Fruit fly (Drosophila melanogaster) whole organism, embryonic: ENCODE measurements around the gene Tmep.

Experiments
- B-H2 ChIP-seq: fragments of 200-800 bp; sonication (Bioruptor generic); optimal IDR thresholded peaks from 2 replicates; lab custom pipeline; 2018; ENCODE audit warnings: missing biosample characterization, mild to moderate bottlenecking, missing genetic modification characterization
- Bdp1 ChIP-seq: fragments of 200-800 bp; sonication (Bioruptor generic); optimal IDR thresholded peaks from 3 replicates; lab custom pipeline; 2016; ENCODE audit warnings: missing biosample characterization, missing genetic modification characterization
- CG10267 ChIP-seq: fragments of 200-800 bp; sonication (Bioruptor generic); optimal IDR thresholded peaks from 2 replicates; lab custom pipeline; 2018; ENCODE audit warnings: missing biosample characterization, mild to moderate bottlenecking, missing genetic modification characterization, moderate library complexity
- CG10366 ChIP-seq: fragments of 200-800 bp; sonication (Bioruptor generic); IDR thresholded peaks from 2 replicates; pipeline ENCODE4 v1.3.6; 2022; ENCODE audit warnings: missing biosample characterization, missing genetic modification characterization
- CG10462 ChIP-seq: fragments of 200-800 bp; sonication (Bioruptor generic); optimal IDR thresholded peaks from 2 replicates; lab custom pipeline; 2016; ENCODE audit warnings: missing biosample characterization, missing genetic modification characterization
- CG12104 ChIP-seq: fragments of 200-800 bp; sonication (Bioruptor generic); optimal IDR thresholded peaks from 3 replicates; lab custom pipeline; 2016; ENCODE audit warnings: missing biosample characterization, missing genetic modification characterization
- CG12219 ChIP-seq: fragments of 200-800 bp; sonication (Bioruptor generic); optimal IDR thresholded peaks from 3 replicates; lab custom pipeline; 2018; ENCODE audit warnings: missing biosample characterization, mild to moderate bottlenecking, missing genetic modification characterization
- CG13287 ChIP-seq: fragments of 200-800 bp; sonication (Bioruptor generic); IDR thresholded peaks from 2 replicates; pipeline ENCODE4 v1.3.6; 2022; ENCODE audit warnings: missing biosample characterization, missing genetic modification characterization; ENCODE audit not compliant: partially characterized antibody
- CG13894 ChIP-seq: fragments of 200-800 bp; sonication (Bioruptor generic); optimal IDR thresholded peaks from 3 replicates; lab custom pipeline; 2018; ENCODE audit warnings: missing biosample characterization, mild to moderate bottlenecking, missing genetic modification characterization, moderate library complexity
- CG17186 ChIP-seq: fragments of 200-800 bp; sonication (Bioruptor generic); optimal IDR thresholded peaks from 3 replicates; lab custom pipeline; 2017; ENCODE audit warnings: missing biosample characterization, missing genetic modification reagents, missing genetic modification characterization
- CG17359 ChIP-seq: fragments of 200-800 bp; sonication (Bioruptor generic); optimal IDR thresholded peaks from 3 replicates; lab custom pipeline; 2018; ENCODE audit warnings: missing biosample characterization, mild to moderate bottlenecking, missing genetic modification characterization, moderate library complexity
- CG17829 ChIP-seq: fragments of 200-800 bp; optimal IDR thresholded peaks from 2 replicates; lab custom pipeline; 2019; ENCODE audit warnings: missing biosample characterization, mild to moderate bottlenecking, missing genetic modification characterization, moderate library complexity
- CG2120 ChIP-seq: fragments of 200-800 bp; sonication (Bioruptor generic); optimal IDR thresholded peaks from 3 replicates; lab custom pipeline; 2016; ENCODE audit warnings: missing biosample characterization, missing genetic modification characterization
- CG4328 ChIP-seq: fragments of 200-800 bp; sonication (Bioruptor generic); optimal IDR thresholded peaks from 3 replicates; lab custom pipeline; 2017; ENCODE audit warnings: missing biosample characterization, missing genetic modification reagents, missing genetic modification characterization
- CG4820 ChIP-seq: fragments of 200-800 bp; sonication (Bioruptor generic); optimal IDR thresholded peaks from 3 replicates; lab custom pipeline; 2016; ENCODE audit warnings: missing biosample characterization, missing genetic modification characterization
- CG6689 ChIP-seq: fragments of 200-800 bp; sonication (Bioruptor generic); IDR thresholded peaks from 2 replicates; pipeline ENCODE4 v1.3.6; 2022; ENCODE audit warnings: missing biosample characterization, missing genetic modification characterization
- CG7987 ChIP-seq: fragments of 200-800 bp; sonication (Bioruptor generic); optimal IDR thresholded peaks from 2 replicates; lab custom pipeline; 2018; ENCODE audit warnings: missing biosample characterization, mild to moderate bottlenecking, missing genetic modification characterization, moderate library complexity
- CG8089 ChIP-seq: fragments of 200-800 bp; sonication (Bioruptor generic); optimal IDR thresholded peaks from 3 replicates; lab custom pipeline; 2016; ENCODE audit warnings: missing biosample characterization, missing genetic modification characterization
- D19B ChIP-seq: fragments of 200-800 bp; sonication (Bioruptor generic); optimal IDR thresholded peaks from 2 replicates; lab custom pipeline; 2017; ENCODE audit warnings: missing biosample characterization, mild to moderate bottlenecking, missing genetic modification characterization
- Dbx ChIP-seq: fragments of 200-800 bp; sonication (Bioruptor generic); IDR thresholded peaks from 3 replicates; pipeline ENCODE4 v1.3.6; 2022; ENCODE audit warnings: missing biosample characterization, missing genetic modification characterization
- E2f2 ChIP-seq: fragments of 200-800 bp; sonication (Bioruptor generic); IDR thresholded peaks from 2 replicates; pipeline ENCODE4 v1.3.6; 2022; ENCODE audit warnings: missing biosample characterization, missing genetic modification characterization
- Ets65A ChIP-seq: fragments of 200-800 bp; sonication (Bioruptor generic); peaks from one replicate; lab custom pipeline; 2016; ENCODE audit warnings: missing biosample characterization, missing genetic modification characterization
- HLH54F ChIP-seq: fragments of 200-800 bp; sonication (Bioruptor generic); optimal IDR thresholded peaks from 3 replicates; lab custom pipeline; 2016; ENCODE audit warnings: missing biosample characterization, missing genetic modification characterization
- Hand ChIP-seq: fragments of 200-800 bp; sonication (Bioruptor generic); optimal IDR thresholded peaks from 2 replicates; lab custom pipeline; 2017; ENCODE audit warnings: mild to moderate bottlenecking, missing biosample characterization, missing genetic modification reagents, missing genetic modification characterization
- Hr51 ChIP-seq, 2 experiments: fragments of 200-800 bp; sonication (Bioruptor generic); optimal IDR thresholded peaks; 2 replicates in 1 of 2; 3 replicates in 1 of 2; lab custom pipeline; 2016 to 2018; ENCODE audit warnings: missing biosample characterization in 2 of 2, missing genetic modification characterization in 2 of 2, mild to moderate bottlenecking in 1 of 2, moderate library complexity in 1 of 2
- Mrtf ChIP-seq: fragments of 200-800 bp; sonication (Bioruptor generic); IDR thresholded peaks from 3 replicates; pipeline ENCODE4 v1.3.6; 2022; ENCODE audit warnings: missing biosample characterization, missing genetic modification characterization
- NC2β ChIP-seq: fragments of 200-800 bp; sonication (Bioruptor generic); optimal IDR thresholded peaks from 2 replicates; lab custom pipeline; 2016; ENCODE audit warnings: missing biosample characterization, missing genetic modification characterization
- NFAT ChIP-seq: fragments of 200-800 bp; sonication (Bioruptor generic); IDR thresholded peaks from 2 replicates; pipeline ENCODE4 v1.3.6; 2022; ENCODE audit warnings: missing biosample characterization, missing genetic modification characterization
- Nf-YC ChIP-seq: fragments of 200-800 bp; optimal IDR thresholded peaks from 3 replicates; lab custom pipeline; 2019; ENCODE audit warnings: missing biosample characterization, mild to moderate bottlenecking, missing genetic modification characterization, moderate library complexity
- Opbp ChIP-seq: fragments of 200-800 bp; sonication (Bioruptor generic); IDR thresholded peaks from 3 replicates; pipeline ENCODE4 v1.3.6; 2022; ENCODE audit warnings: missing biosample characterization, missing genetic modification characterization; ENCODE audit not compliant: partially characterized antibody
- Pdp1 ChIP-seq, 2 experiments: fragments of 200-800 bp; sonication (Bioruptor generic); optimal IDR thresholded peaks; 3 replicates each; lab custom pipeline; 2016; ENCODE audit warnings: missing biosample characterization in 2 of 2, missing genetic modification characterization in 2 of 2, mild to moderate bottlenecking in 1 of 2, moderate library complexity in 1 of 2
- Sry-δ ChIP-seq: fragments of 200-800 bp; sonication (Bioruptor generic); optimal IDR thresholded peaks from 2 replicates; lab custom pipeline; 2016; ENCODE audit warnings: missing biosample characterization, missing genetic modification characterization
- amos ChIP-seq: fragments of 200-800 bp; sonication (Bioruptor generic); IDR thresholded peaks from 2 replicates; pipeline ENCODE4 v1.3.6; 2022; ENCODE audit warnings: missing biosample characterization, missing genetic modification characterization; ENCODE audit not compliant: partially characterized antibody
- ase ChIP-seq: fragments of 200-800 bp; sonication (Bioruptor generic); IDR thresholded peaks from 3 replicates; pipeline ENCODE4 v1.3.6; 2022; ENCODE audit warnings: missing biosample characterization, missing genetic modification characterization
- bsh ChIP-seq, 2 experiments: fragments of 200-800 bp; sonication (Bioruptor generic); optimal IDR thresholded peaks; 2 replicates each; lab custom pipeline; 2017 to 2018; ENCODE audit warnings: mild to moderate bottlenecking in 2 of 2, missing biosample characterization in 2 of 2, missing genetic modification characterization in 2 of 2, moderate library complexity in 1 of 2
- caup ChIP-seq: fragments of 200-800 bp; sonication (Bioruptor generic); optimal IDR thresholded peaks from 3 replicates; lab custom pipeline; 2017; ENCODE audit warnings: missing biosample characterization, mild to moderate bottlenecking, missing genetic modification characterization, moderate library complexity; ENCODE audit not compliant: severe bottlenecking
- chn ChIP-seq: fragments of 200-800 bp; sonication (Bioruptor generic); optimal IDR thresholded peaks from 2 replicates; lab custom pipeline; 2016; ENCODE audit warnings: missing biosample characterization, missing genetic modification characterization
- dati ChIP-seq: fragments of 200-800 bp; sonication (Bioruptor generic); IDR thresholded peaks from 2 replicates; pipeline ENCODE4 v1.3.6; 2022; ENCODE audit warnings: missing biosample characterization, missing genetic modification characterization
- disco-r ChIP-seq: fragments of 200-800 bp; sonication (Bioruptor generic); optimal IDR thresholded peaks from 2 replicates; lab custom pipeline; 2016; ENCODE audit warnings: missing biosample characterization, missing genetic modification characterization
- ems ChIP-seq: fragments of 200-800 bp; sonication (Bioruptor generic); optimal IDR thresholded peaks from 3 replicates; lab custom pipeline; 2016; ENCODE audit warnings: missing biosample characterization, missing genetic modification characterization
- esg ChIP-seq: fragments of 200-800 bp; sonication (Bioruptor generic); conservative IDR thresholded peaks from 2 replicates; pipeline ENCODE4 v1.3.6; 2022; ENCODE audit warnings: missing biosample characterization, missing genetic modification characterization
- fru ChIP-seq: fragments of >200 bp; optimal IDR thresholded peaks from 2 replicates; lab custom pipeline; 2017
- gce ChIP-seq: fragments of 200-800 bp; sonication (Bioruptor generic); IDR thresholded peaks from 3 replicates; pipeline ENCODE4 v1.3.6; 2022; ENCODE audit warnings: missing biosample characterization, missing genetic modification characterization
- h ChIP-seq: fragments of >200 bp; optimal IDR thresholded peaks from 2 replicates; lab custom pipeline; 2017
- pho ChIP-seq: fragments of 200-800 bp; sonication (Bioruptor generic); optimal IDR thresholded peaks from 2 replicates; lab custom pipeline; 2016; ENCODE audit warnings: missing biosample characterization, missing genetic modification characterization
- psq ChIP-seq: fragments of 200-800 bp; sonication (Bioruptor generic); optimal IDR thresholded peaks from 2 replicates; lab custom pipeline; 2017; ENCODE audit warnings: missing biosample characterization, missing genetic modification characterization
- rib ChIP-seq: fragments of 200-800 bp; sonication (Bioruptor generic); IDR thresholded peaks from 2 replicates; pipeline ENCODE4 v1.3.6; 2022; ENCODE audit warnings: missing biosample characterization, missing genetic modification characterization
- sc ChIP-seq, 3 experiments: fragments of >200 bp in 2 of 3; fragments of 200-800 bp in 1 of 3; sonication (Bioruptor generic) in 1 of 3; optimal IDR thresholded peaks; 2 replicates in 2 of 3; 3 replicates in 1 of 3; lab custom pipeline; 2017; ENCODE audit warnings: mild to moderate bottlenecking in 1 of 3, missing biosample characterization in 1 of 3, missing genetic modification characterization in 1 of 3, missing genetic modification reagents in 1 of 3
- tap ChIP-seq: fragments of 200-800 bp; optimal IDR thresholded peaks from 3 replicates; lab custom pipeline; 2019; ENCODE audit warnings: missing biosample characterization, mild to moderate bottlenecking, missing genetic modification characterization, moderate library complexity
- usp ChIP-seq: fragments of >200 bp; optimal IDR thresholded peaks from 2 replicates; lab custom pipeline; 2017; ENCODE audit warnings: missing biosample characterization, missing genetic modification characterization
- zfh1 ChIP-seq: fragments of 200-800 bp; sonication (Bioruptor generic); IDR thresholded peaks from 3 replicates; pipeline ENCODE4 v1.3.6; 2022; ENCODE audit warnings: missing biosample characterization, missing genetic modification characterization

The Tmep gene

DNA sequence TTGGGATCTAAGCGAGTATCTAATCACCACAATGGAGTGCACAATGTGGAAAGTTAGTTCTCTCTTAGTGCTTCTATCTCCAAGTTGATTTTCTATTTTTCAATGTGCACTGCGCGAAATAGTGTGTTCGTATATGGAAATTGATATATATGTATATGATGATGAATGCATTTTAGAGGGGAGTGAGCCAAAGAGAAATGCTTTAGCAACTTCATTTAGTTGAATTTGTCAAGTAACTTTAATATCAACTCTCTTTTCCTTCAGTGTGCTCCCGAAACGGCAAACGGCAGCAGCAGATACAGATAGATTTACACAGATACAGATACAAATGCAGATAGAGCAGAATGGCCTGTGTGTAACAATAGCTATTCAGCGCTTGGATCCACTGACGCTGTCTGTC is 15.0 kb downstream of the Tmep start (continued):
- TF ChIP-seq D19B (GFP tag; lab: Kevin White, UChicago) (no peak), fru (lab: Kevin White, UChicago) (no peak), ems (GFP tag; lab: Kevin White, UChicago) (peak; percentile 57), CG12104 (GFP tag; lab: Kevin White, UChicago) (no peak), tap (tag; lab: Kevin White, UChicago) (peak; percentile 50), CG2120 (GFP tag; lab: Kevin White, UChicago) (peak; percentile 56), Mrtf (GFP tag; lab: Robert Waterston, UW) (0 out of 3 replicates have a peak, but pooled peaks have one; percentile 56), CG7987 (no peak), CG12219 (GFP tag; lab: Kevin White, UChicago) (peak; percentile 64), NC2β (GFP tag; lab: Kevin White, UChicago) (peak; percentile 64), Nf-YC (tag; lab: Kevin White, UChicago) (no peak), Dbx (GFP tag; lab: Robert Waterston, UW) (no peak), Opbp (GFP tag; lab: Robert Waterston, UW) (no peak), E2f2 (no peak), amos (GFP tag; lab: Robert Waterston, UW) (no peak), CG13894 (tag; lab: Kevin White, UChicago) (no peak), CG6689 (GFP tag; lab: Robert Waterston, UW) (peak; percentile 75), CG10267 (peak; percentile 59), pho (GFP tag; lab: Kevin White, UChicago) (no peak), dati (peak; percentile 60; the same call in 1 of the 2 replicates), Hr51 (GFP tag; optimal IDR thresholded peaks at IDR 0.05; lab: Kevin White, UChicago) (peak; percentile 41 to 71), chn (GFP tag; lab: Kevin White, UChicago) (peak; percentile 66), esg (GFP tag; lab: Robert Waterston, UW) (peak; percentile 71), rib (GFP tag; lab: Robert Waterston, UW) (no peak), CG8089 (GFP tag; lab: Kevin White, UChicago) (peak; percentile 38), B-H2 (GFP tag; lab: Kevin White, UChicago) (no peak), disco-r (GFP tag; lab: Kevin White, UChicago) (no peak), CG4820 (GFP tag; lab: Kevin White, UChicago) (no peak), h (no peak), caup (GFP tag; lab: Kevin White, UChicago) (no peak), sc (optimal IDR thresholded peaks at IDR 0.05; lab: Kevin White, UChicago) (no peak), sc (GFP tag; optimal IDR thresholded peaks at IDR 0.05; lab: Kevin White, UChicago) (peak; percentile 67), CG13287 (GFP tag; lab: Robert Waterston, UW) (no peak), usp (GFP tag; lab: Kevin White, UChicago) (no peak), Hand (GFP tag; lab: Kevin White, UChicago) (no peak), bsh (GFP tag; optimal IDR thresholded peaks at IDR 0.05; lab: Kevin White, UChicago) (peak; percentile 46 to 86), ase (GFP tag; lab: Robert Waterston, UW) (peak; percentile 55; the same call in 2 of the 3 replicates), Ets65A (GFP tag; lab: Kevin White, UChicago) (peak; percentile 96), CG10366 (GFP tag; lab: Robert Waterston, UW) (peak; percentile 44), Sry-δ (GFP tag; lab: Kevin White, UChicago) (no peak), psq (GFP tag; lab: Kevin White, UChicago) (peak; percentile 22), NFAT (no peak), CG4328 (GFP tag; lab: Kevin White, UChicago) (no peak), CG17359 (peak; percentile 27), CG17829 (tag; lab: Kevin White, UChicago) (peak; percentile 79), zfh1 (peak; percentile 82; the same call in 2 of the 3 replicates), CG17186 (GFP tag; lab: Kevin White, UChicago) (no peak), Bdp1 (GFP tag; lab: Kevin White, UChicago) (peak; percentile 17), HLH54F (GFP tag; lab: Kevin White, UChicago) (no peak), gce (peak; percentile 67; the same call in 1 of the 3 replicates), CG10462 (GFP tag; lab: Kevin White, UChicago) (peak; percentile 29), Pdp1 (GFP tag; optimal IDR thresholded peaks at IDR 0.05; lab: Kevin White, UChicago) (peak; percentile 43 to 59)
